Worm (Caenorhabditis elegans) whole organism, L2 larva: ENCODE measurements around the gene R08F11.1.

Experiments used
- C34F6.9 ChIP-seq: fragments of 150-350 bp; optimal IDR thresholded peaks from 2 replicates; lab custom pipeline; 2014; ENCODE audit warnings: missing biosample characterization, missing genetic modification characterization
- F13H6.1 ChIP-seq: sonication (generic microtip); optimal IDR thresholded peaks from 2 replicates; lab custom pipeline; 2016; ENCODE audit warnings: missing genetic modification characterization, missing compliant biosample characterization
- R02D3.7 ChIP-seq: fragments of 150-350 bp; optimal IDR thresholded peaks from 2 replicates; lab custom pipeline; 2014; ENCODE audit warnings: missing biosample characterization, missing genetic modification characterization
- ZK546.5 ChIP-seq: sonication (generic microtip); optimal IDR thresholded peaks from 2 replicates; lab custom pipeline; 2017; ENCODE audit warnings: missing biosample characterization, missing genetic modification characterization
- alr-1 ChIP-seq: fragments of 150-350 bp; optimal IDR thresholded peaks from 2 replicates; lab custom pipeline; 2014; ENCODE audit warnings: missing biosample characterization, missing genetic modification characterization
- aly-2 ChIP-seq: fragments of 150-350 bp; optimal IDR thresholded peaks from 2 replicates; lab custom pipeline; 2014; ENCODE audit warnings: missing biosample characterization, missing genetic modification characterization
- ama-1 ChIP-seq: fragments of 150-350 bp; optimal IDR thresholded peaks from 2 replicates; lab custom pipeline; 2018; ENCODE audit warnings: inconsistent platforms
- blmp-1 ChIP-seq: sonication (generic microtip); optimal IDR thresholded peaks from 2 replicates; lab custom pipeline; 2017; ENCODE audit warnings: missing genetic modification characterization, mild to moderate bottlenecking, missing compliant biosample characterization, antibody characterized with exemption, moderate library complexity; ENCODE audit not compliant: insufficient read depth
- ceh-16 ChIP-seq: fragments of 150-350 bp; optimal IDR thresholded peaks from 2 replicates; lab custom pipeline; 2014; ENCODE audit warnings: missing biosample characterization, missing genetic modification characterization
- ceh-82 ChIP-seq: fragments of 150-350 bp; optimal IDR thresholded peaks from 2 replicates; lab custom pipeline; 2014; ENCODE audit warnings: missing biosample characterization, missing genetic modification characterization
- crh-2 ChIP-seq: sonication (generic microtip); optimal IDR thresholded peaks from 2 replicates; lab custom pipeline; 2017; ENCODE audit warnings: missing biosample characterization, missing genetic modification characterization
- egl-27 ChIP-seq: sonication (generic microtip); optimal IDR thresholded peaks from 3 replicates; lab custom pipeline; 2017; ENCODE audit warnings: missing biosample characterization, missing genetic modification reagents, missing genetic modification characterization
- elt-1 ChIP-seq: fragments of 150-350 bp; optimal IDR thresholded peaks from 2 replicates; lab custom pipeline; 2014; ENCODE audit warnings: missing biosample characterization, missing genetic modification characterization
- elt-3 ChIP-seq: sonication (generic microtip); optimal IDR thresholded peaks from 2 replicates; lab custom pipeline; 2017; ENCODE audit warnings: missing biosample characterization, missing genetic modification characterization
- fos-1 ChIP-seq: fragments of 150-350 bp; optimal IDR thresholded peaks from 2 replicates; lab custom pipeline; 2014; ENCODE audit warnings: missing biosample characterization, missing genetic modification characterization
- gmeb-1 ChIP-seq: fragments of 150-350 bp; optimal IDR thresholded peaks from 2 replicates; lab custom pipeline; 2014; ENCODE audit warnings: missing biosample characterization, missing genetic modification characterization
- lin-11 ChIP-seq: fragments of 150-350 bp; sonication (generic microtip); optimal IDR thresholded peaks from 2 replicates; lab custom pipeline; 2014; ENCODE audit warnings: missing biosample characterization, missing genetic modification characterization, inconsistent platforms, mixed read lengths
- lin-13 ChIP-seq: fragments of 150-350 bp; optimal IDR thresholded peaks from 2 replicates; lab custom pipeline; 2014; ENCODE audit warnings: missing biosample characterization, missing genetic modification reagents, missing genetic modification characterization
- lin-39 ChIP-seq: fragments of 150-350 bp; optimal IDR thresholded peaks from 2 replicates; lab custom pipeline; 2014; ENCODE audit warnings: missing biosample characterization, missing genetic modification reagents, missing genetic modification characterization
- lsy-2 ChIP-seq, 2 experiments: fragments of 150-350 bp in 1 of 2; sonication (generic microtip) in 1 of 2; optimal IDR thresholded peaks; 2 replicates each; lab custom pipeline; 2014 to 2017; ENCODE audit warnings: missing biosample characterization in 2 of 2, missing genetic modification characterization in 2 of 2
- mdl-1 ChIP-seq, 2 experiments: fragments of 150-350 bp in 1 of 2; sonication (generic microtip) in 1 of 2; optimal IDR thresholded peaks; 2 replicates each; lab custom pipeline; 2017; ENCODE audit warnings: missing biosample characterization in 2 of 2, missing genetic modification characterization in 2 of 2
- nhr-10 ChIP-seq: sonication (generic microtip); optimal IDR thresholded peaks from 2 replicates; lab custom pipeline; 2017; ENCODE audit warnings: missing biosample characterization, missing genetic modification characterization
- nhr-129 ChIP-seq: fragments of 150-350 bp; optimal IDR thresholded peaks from 2 replicates; lab custom pipeline; 2014; ENCODE audit warnings: missing biosample characterization, missing genetic modification characterization
- nhr-21 ChIP-seq: fragments of 150-350 bp; optimal IDR thresholded peaks from 2 replicates; lab custom pipeline; 2014; ENCODE audit warnings: missing biosample characterization, missing genetic modification characterization
- nhr-23 ChIP-seq: fragments of 150-350 bp; optimal IDR thresholded peaks from 2 replicates; lab custom pipeline; 2014; ENCODE audit warnings: missing biosample characterization, missing genetic modification reagents, missing genetic modification characterization
- nhr-237 ChIP-seq: fragments of 150-350 bp; optimal IDR thresholded peaks from 2 replicates; lab custom pipeline; 2014; ENCODE audit warnings: missing biosample characterization, missing genetic modification characterization
- nhr-25 ChIP-seq: fragments of 150-350 bp; sonication (generic microtip); optimal IDR thresholded peaks from 3 replicates; lab custom pipeline; 2014; ENCODE audit warnings: missing biosample characterization, missing genetic modification characterization
- nhr-77 ChIP-seq: fragments of 150-350 bp; optimal IDR thresholded peaks from 2 replicates; lab custom pipeline; 2014; ENCODE audit warnings: missing biosample characterization, missing genetic modification characterization
- peb-1 ChIP-seq: fragments of 150-350 bp; optimal IDR thresholded peaks from 2 replicates; lab custom pipeline; 2014; ENCODE audit warnings: missing biosample characterization, missing genetic modification characterization
- sem-4 ChIP-seq: fragments of 150-350 bp; optimal IDR thresholded peaks from 2 replicates; lab custom pipeline; 2014; ENCODE audit warnings: missing biosample characterization, missing genetic modification reagents, missing genetic modification characterization
- sma-3 ChIP-seq: sonication (generic microtip); optimal IDR thresholded peaks from 2 replicates; lab custom pipeline; 2016; ENCODE audit warnings: missing genetic modification reagents, missing genetic modification characterization, missing compliant biosample characterization
- sma-9 ChIP-seq, 2 experiments: fragments of 150-350 bp in 1 of 2; sonication (generic microtip) in 1 of 2; optimal IDR thresholded peaks; 2 replicates each; lab custom pipeline; 2014 to 2016; ENCODE audit warnings: missing genetic modification characterization in 2 of 2, mild to moderate bottlenecking in 1 of 2, missing biosample characterization in 1 of 2, missing compliant biosample characterization in 1 of 2, missing genetic modification reagents in 1 of 2, moderate library complexity in 1 of 2
- snpc-4 ChIP-seq: fragments of 150-350 bp; optimal IDR thresholded peaks from 2 replicates; lab custom pipeline; 2014; ENCODE audit warnings: missing biosample characterization, missing genetic modification characterization
- unc-39 ChIP-seq: fragments of 150-350 bp; optimal IDR thresholded peaks from 2 replicates; lab custom pipeline; 2014; ENCODE audit warnings: missing biosample characterization, missing genetic modification characterization
- unc-55 ChIP-seq: fragments of 150-350 bp; sonication (generic microtip); optimal IDR thresholded peaks from 3 replicates; lab custom pipeline; 2014; ENCODE audit warnings: missing biosample characterization, missing genetic modification reagents, missing genetic modification characterization
- zag-1 ChIP-seq: fragments of 150-350 bp; optimal IDR thresholded peaks from 2 replicates; lab custom pipeline; 2014; ENCODE audit warnings: missing biosample characterization, missing genetic modification characterization
- ztf-1 ChIP-seq: fragments of 200-800 bp; sonication (Bioruptor generic); conservative IDR thresholded peaks from 2 replicates; pipeline ENCODE4 v1.3.6; 2022; ENCODE audit warnings: missing genetic modification characterization, missing compliant biosample characterization
- ztf-11 ChIP-seq: sonication (generic microtip); optimal IDR thresholded peaks from 2 replicates; lab custom pipeline; 2017; ENCODE audit warnings: missing biosample characterization, missing genetic modification characterization
- ztf-4 ChIP-seq: fragments of 150-350 bp; optimal IDR thresholded peaks from 2 replicates; lab custom pipeline; 2014; ENCODE audit warnings: missing biosample characterization, missing genetic modification characterization

R08F11.1 gene

ce11 chrV:3776086-3776589 lies 7.9 kb downstream of the R08F11.1 start, which contains the start of gene cysl-3:
Gene cysl-3 (minus strand): TSS chrV:3776136.
- TF ChIP-seq lsy-2 (tag; optimal IDR thresholded peaks at IDR 0.05; lab: Kevin White, UChicago) (no peak), ZK546.5 (tag; lab: Kevin White, UChicago) (no peak), unc-55 (GFP tag; lab: Kevin White, UChicago) (no peak), fos-1 (tag; lab: Kevin White, UChicago) (no peak), nhr-129 (tag; lab: Kevin White, UChicago) (no peak), snpc-4 (tag; lab: Kevin White, UChicago) (no peak), ama-1 (lab: Kevin White, UChicago) (no peak), gmeb-1 (tag; lab: Kevin White, UChicago) (no peak), blmp-1 (tag; lab: Kevin White, UChicago) (no peak), unc-39 (tag; lab: Kevin White, UChicago) (no peak), nhr-237 (tag; lab: Kevin White, UChicago) (no peak), R02D3.7 (no peak), ztf-1 (no peak), F13H6.1 (tag; lab: Kevin White, UChicago) (no peak)

ce11 chrV:3774653-3775052 lies 9.4 kb downstream of the R08F11.1 start:
- TF ChIP-seq sem-4, result no peak
- no peak for TF ChIP-seq zag-1 (tag; lab: Kevin White, UChicago)
- no peak for TF ChIP-seq aly-2 (tag; lab: Kevin White, UChicago)
- no peak for TF ChIP-seq ztf-11 (tag; lab: Kevin White, UChicago)
- TF ChIP-seq lin-11 (tag; lab: Kevin White, UChicago), result no peak
- no peak for TF ChIP-seq nhr-23 (tag; lab: Kevin White, UChicago)
- TF ChIP-seq peb-1 (tag; lab: Kevin White, UChicago), result no peak
- no peak for TF ChIP-seq ceh-16 (tag; lab: Kevin White, UChicago)
- no peak for TF ChIP-seq blmp-1 (tag; lab: Kevin White, UChicago)

- TF ChIP-seq sma-3 (GFP tag; lab: Kevin White, UChicago) (no peak), peb-1 (tag; lab: Kevin White, UChicago) (no peak), ztf-4 (tag; lab: Kevin White, UChicago) (no peak), nhr-77 (tag; lab: Kevin White, UChicago) (no peak), C34F6.9 (tag; lab: Kevin White, UChicago) (no peak), sma-9 (GFP tag; optimal IDR thresholded peaks at IDR 0.05; lab: Kevin White, UChicago) (no peak), sma-9 (tag; optimal IDR thresholded peaks at IDR 0.05; lab: Kevin White, UChicago) (no peak), fos-1 (tag; lab: Kevin White, UChicago) (no peak), alr-1 (tag; lab: Kevin White, UChicago) (no peak), lsy-2 (tag; optimal IDR thresholded peaks at IDR 0.05; lab: Kevin White, UChicago) (no peak), nhr-129 (tag; lab: Kevin White, UChicago) (no peak)
Measured at ce11 chrV:3773618-3774017, 10.4 kb downstream of the R08F11.1 start.

- no peak for TF ChIP-seq blmp-1 (tag; lab: Kevin White, UChicago)
- peak; percentile 18 for TF ChIP-seq sma-9 (GFP tag; optimal IDR thresholded peaks at IDR 0.05; lab: Kevin White, UChicago)
- no peak for TF ChIP-seq sma-9 (tag; optimal IDR thresholded peaks at IDR 0.05; lab: Kevin White, UChicago)
- no peak for TF ChIP-seq lin-11 (tag; lab: Kevin White, UChicago)
- no peak for TF ChIP-seq sma-3 (GFP tag; lab: Kevin White, UChicago)
- no peak for TF ChIP-seq lin-39 (tag; lab: Kevin White, UChicago)
- no peak for TF ChIP-seq ceh-82 (tag; lab: Kevin White, UChicago)
- TF ChIP-seq lsy-2 (tag; optimal IDR thresholded peaks at IDR 0.05; lab: Kevin White, UChicago), result no peak
- no peak for TF ChIP-seq elt-1 (tag; lab: Kevin White, UChicago)
- TF ChIP-seq nhr-129 (tag; lab: Kevin White, UChicago), result no peak
- no peak for TF ChIP-seq zag-1 (tag; lab: Kevin White, UChicago)
- peak; percentile 12 for TF ChIP-seq gmeb-1 (tag; lab: Kevin White, UChicago)
- TF ChIP-seq lin-13 (GFP tag; lab: Kevin White, UChicago), result no peak
- peak; percentile 4 for TF ChIP-seq nhr-21 (tag; lab: Kevin White, UChicago)
- TF ChIP-seq nhr-10, result no peak
- no peak for TF ChIP-seq elt-3
- no peak for TF ChIP-seq egl-27 (tag; lab: Kevin White, UChicago)
- TF ChIP-seq crh-2 (tag; lab: Kevin White, UChicago), result peak; percentile 29
- TF ChIP-seq mdl-1 (tag; optimal IDR thresholded peaks at IDR 0.05; lab: Kevin White, UChicago), result no peak
- TF ChIP-seq alr-1 (tag; lab: Kevin White, UChicago), result no peak
- TF ChIP-seq ama-1 (lab: Kevin White, UChicago), result no peak
- TF ChIP-seq nhr-25 (tag; lab: Kevin White, UChicago), result peak; percentile 12
- TF ChIP-seq, all 48 proteins: peak for 5
Measured at ce11 chrV:3771437-3772256, 12.4 kb downstream of the R08F11.1 start, which contains the start of the genes R08E5.1 and rips-1. Gene R08E5.1 (minus strand): TSS chrV:3771518. Gene rips-1 (plus strand): TSS chrV:3772021.
